Fruit fly (Drosophila melanogaster): ENCODE data around the gene CG32987.

CG32987 gene

dm6 chr2L:8846726-8847554 lies 16.7 kb upstream of the CG32987 start (continued):
- TF ChIP-seq Blimp-1 (GFP tag; optimal IDR thresholded peaks at IDR 0.05): peak; percentile 63
- TF ChIP-seq cad (GFP tag; optimal IDR thresholded peaks at IDR 0.05): peak; percentile 94
- TF ChIP-seq CG15479 (GFP tag; optimal IDR thresholded peaks at IDR 0.05): peak; percentile 65
- TF ChIP-seq CG13894 (tag; optimal IDR thresholded peaks at IDR 0.05): no peak
- peak; percentile 78; the same call in 2 of the 3 replicates for TF ChIP-seq CG2199 (GFP tag; IDR thresholded peaks at IDR 0.05)
- peak in 1 of 2 experiments; percentile 91 for TF ChIP-seq tll (GFP tag; optimal IDR thresholded peaks at IDR 0.05)
- peak; percentile 61 for TF ChIP-seq sens (GFP tag)
- peak; percentile 99 for TF ChIP-seq zen (tag; optimal IDR thresholded peaks at IDR 0.05)

dm6 chr2L:8849170-8849569 lies 14.4 kb upstream of the CG32987 start:
- TF ChIP-seq ken (GFP tag; IDR thresholded peaks at IDR 0.05): 0 out of 3 replicates have a peak, but pooled peaks have one; percentile 5
- no peak for TF ChIP-seq kni (GFP tag; optimal IDR thresholded peaks at IDR 0.05)
- peak; percentile 30 for TF ChIP-seq ac (GFP tag; optimal IDR thresholded peaks at IDR 0.05)
- peak; percentile 47 for TF ChIP-seq D (optimal IDR thresholded peaks at IDR 0.05)
- TF ChIP-seq D (GFP tag; optimal IDR thresholded peaks at IDR 0.05): no peak
- peak; percentile 99 for TF ChIP-seq zen (tag; optimal IDR thresholded peaks at IDR 0.05)
- TF ChIP-seq CG7271 (tag; optimal IDR thresholded peaks at IDR 0.05): no peak
- no peak for TF ChIP-seq Xrp1 (GFP tag; IDR thresholded peaks at IDR 0.05)
- TF ChIP-seq gcm2 (GFP tag; optimal IDR thresholded peaks at IDR 0.05): no peak
- peak; percentile 63 for TF ChIP-seq twi (tag; optimal IDR thresholded peaks at IDR 0.05)
- peak in 1 of 2 experiments; percentile 80 for TF ChIP-seq tll (GFP tag; optimal IDR thresholded peaks at IDR 0.05)
- no peak for TF ChIP-seq Ada2b (GFP tag; IDR thresholded peaks at IDR 0.05)
- TF ChIP-seq CG12236 (GFP tag; optimal IDR thresholded peaks at IDR 0.05): no peak
- TF ChIP-seq HLH4C (GFP tag; IDR thresholded peaks at IDR 0.05; ENCODE audit: partially characterized antibody): no peak

dm6 chr2L:8851061-8851460 lies 12.6 kb upstream of the CG32987 start:
- TF ChIP-seq HLH3B (GFP tag; IDR thresholded peaks at IDR 0.05) (no peak), Hsf (GFP tag; optimal IDR thresholded peaks at IDR 0.05) (no peak), CG12071 (GFP tag; optimal IDR thresholded peaks at IDR 0.05) (no peak), vvl (GFP tag; IDR thresholded peaks at IDR 0.05) (peak; percentile 53; the same call in 1 of the 2 replicates), CG9817 (tag; optimal IDR thresholded peaks at IDR 0.05) (no peak), Hr39 (optimal IDR thresholded peaks at IDR 0.05) (no peak), ro (GFP tag; IDR thresholded peaks at IDR 0.05) (no peak), trh (GFP tag; optimal IDR thresholded peaks at IDR 0.05) (no peak), Gug (GFP tag; IDR thresholded peaks at IDR 0.05) (no peak), Fer2 (tag; optimal IDR thresholded peaks at IDR 0.05) (no peak), CG2202 (tag; optimal IDR thresholded peaks at IDR 0.05) (no peak), CG8765 (GFP tag; IDR thresholded peaks at IDR 0.05) (no peak), CG13894 (tag; optimal IDR thresholded peaks at IDR 0.05) (peak; percentile 30), CG12769 (tag; optimal IDR thresholded peaks at IDR 0.05) (peak; percentile 8), chinmo (GFP tag; IDR thresholded peaks at IDR 0.05; ENCODE audit: partially characterized antibody) (0 out of 4 replicates have a peak, but pooled peaks have one; percentile 41), Chrac-16 (GFP tag; optimal IDR thresholded peaks at IDR 0.05) (no peak), Hr3 (GFP tag; optimal IDR thresholded peaks at IDR 0.05) (no peak), CG18599 (GFP tag; optimal IDR thresholded peaks at IDR 0.05) (no peak), zfh1 (GFP tag; IDR thresholded peaks at IDR 0.05) (no peak), CG11504 (tag; optimal IDR thresholded peaks at IDR 0.05) (no peak), Sox102F (GFP tag; optimal IDR thresholded peaks at IDR 0.05) (no peak), CHES-1-like (GFP tag; optimal IDR thresholded peaks at IDR 0.05) (no peak), ind (GFP tag; optimal IDR thresholded peaks at IDR 0.05) (no peak), CG4404 (GFP tag; IDR thresholded peaks at IDR 0.05) (no peak), CG18262 (tag; optimal IDR thresholded peaks at IDR 0.05) (no peak), abd-A (tag; optimal IDR thresholded peaks at IDR 0.05) (peak; percentile 63), Med (GFP tag) (no peak), CG11723 (GFP tag; optimal IDR thresholded peaks at IDR 0.05) (no peak), hth (optimal IDR thresholded peaks at IDR 0.05) (no peak)

All from whole organism, embryonic.